Fruit fly (Drosophila melanogaster) whole organism, adult: Measurements from ENCODE around the gene CG32365.
A peak's percentile ranks its signal among the peaks of the same experiment; 100 is the strongest.

Experiments used
- CG11617 ChIP-seq: fragments of 200-800 bp; sonication (Bioruptor generic); optimal IDR thresholded peaks from 2 replicates; lab custom pipeline; 2017; ENCODE audit warnings: mild to moderate bottlenecking, missing biosample characterization, missing genetic modification reagents, missing genetic modification characterization
- CG12768 ChIP-seq: fragments of 200-800 bp; sonication (Bioruptor generic); optimal IDR thresholded peaks from 2 replicates; lab custom pipeline; 2017; ENCODE audit warnings: missing biosample characterization, missing genetic modification characterization, mild to moderate bottlenecking, moderate library complexity, missing genetic modification reagents
- CG14711 ChIP-seq: fragments of 200-800 bp; sonication (Bioruptor generic); optimal IDR thresholded peaks from 2 replicates; lab custom pipeline; 2018; ENCODE audit warnings: missing biosample characterization, mild to moderate bottlenecking, missing genetic modification characterization, moderate library complexity
- CG1620 ChIP-seq: fragments of 200-800 bp; sonication (Bioruptor generic); optimal IDR thresholded peaks from 2 replicates; lab custom pipeline; 2016; ENCODE audit warnings: missing biosample characterization, missing genetic modification characterization
- CG7045 ChIP-seq: fragments of 200-800 bp; sonication (Bioruptor generic); optimal IDR thresholded peaks from 2 replicates; lab custom pipeline; 2017; ENCODE audit warnings: missing biosample characterization, mild to moderate bottlenecking, missing genetic modification characterization
- CG7101 ChIP-seq: fragments of 200-800 bp; sonication (Bioruptor generic); optimal IDR thresholded peaks from 2 replicates; lab custom pipeline; 2018; ENCODE audit warnings: missing biosample characterization, mild to moderate bottlenecking, missing genetic modification characterization, moderate library complexity
- Hr96 ChIP-seq: fragments of 200-800 bp; sonication (Bioruptor generic); optimal IDR thresholded peaks from 2 replicates; lab custom pipeline; 2016; ENCODE audit warnings: missing biosample characterization, missing genetic modification characterization
- bab1 ChIP-seq: fragments of 200-800 bp; sonication (Bioruptor generic); optimal IDR thresholded peaks from 3 replicates; lab custom pipeline; 2019; ENCODE audit warnings: missing biosample characterization, mild to moderate bottlenecking, missing genetic modification characterization, moderate library complexity
- cic ChIP-seq: fragments of 200-800 bp; sonication (Bioruptor generic); optimal IDR thresholded peaks from 2 replicates; lab custom pipeline; 2017; ENCODE audit warnings: missing biosample characterization, mild to moderate bottlenecking, missing genetic modification characterization, moderate library complexity
- cnc ChIP-seq, 2 experiments: fragments of >200 bp; optimal IDR thresholded peaks; 2 replicates each; lab custom pipeline; 2017
- kay ChIP-seq: fragments of 200-800 bp; sonication (Bioruptor generic); peaks from one replicate; lab custom pipeline; 2016; ENCODE audit warnings: missing biosample characterization, missing genetic modification characterization, borderline replicate concordance
- ovo ChIP-seq: fragments of 200-800 bp; sonication (Bioruptor generic); optimal IDR thresholded peaks from 2 replicates; lab custom pipeline; 2016; ENCODE audit warnings: missing biosample characterization, missing genetic modification characterization
- pad ChIP-seq: fragments of 200-800 bp; sonication (Bioruptor generic); optimal IDR thresholded peaks from 3 replicates; lab custom pipeline; 2017; ENCODE audit warnings: missing biosample characterization, missing genetic modification characterization, mild to moderate bottlenecking, moderate library complexity, missing genetic modification reagents
- tj ChIP-seq: fragments of 200-800 bp; sonication (Bioruptor generic); optimal IDR thresholded peaks from 3 replicates; lab custom pipeline; 2017; ENCODE audit warnings: missing biosample characterization, mild to moderate bottlenecking, missing genetic modification characterization, moderate library complexity

- TF ChIP-seq bab1 (GFP tag; lab: Kevin White, UChicago) (peak; percentile 64), ovo (GFP tag; lab: Kevin White, UChicago) (no peak), CG14711 (tag; lab: Kevin White, UChicago) (no peak), cic (peak; percentile 89), CG7045 (GFP tag; lab: Kevin White, UChicago) (peak; percentile 19), kay (no peak), cnc (optimal IDR thresholded peaks at IDR 0.05; lab: Kevin White, UChicago) (no peak), tj (GFP tag; lab: Kevin White, UChicago) (peak; percentile 69), pad (GFP tag; lab: Kevin White, UChicago) (peak; percentile 99), CG11617 (no peak), CG12768 (GFP tag; lab: Kevin White, UChicago) (peak; percentile 23), CG1620 (GFP tag; lab: Kevin White, UChicago) (peak; percentile 31), CG7101 (tag; lab: Kevin White, UChicago) (peak; percentile 4), Hr96 (no peak)
Observed at dm6 chr3L:7867036-7867787, 1.6 kb upstream of the CG32365 start, which contains the start of gene Pdp1.
